Worm (Caenorhabditis elegans): ENCODE results near the gene mel-32.

The mel-32 gene

ce11 chrIII:6415306-6415973 is 27.4 kb downstream of the mel-32 start, which contains the start of gene nas-4 (continued):
- no peak for TF ChIP-seq peb-1 (tag; optimal IDR thresholded peaks at IDR 0.05)
- TF ChIP-seq crh-2 (tag; optimal IDR thresholded peaks at IDR 0.05): peak; percentile 36
- TF ChIP-seq nhr-6 (tag; optimal IDR thresholded peaks at IDR 0.05): peak; percentile 14
- no peak for TF ChIP-seq mbf-1 (tag; optimal IDR thresholded peaks at IDR 0.05)
- no peak for TF ChIP-seq nhr-10 (tag; optimal IDR thresholded peaks at IDR 0.05)
- TF ChIP-seq ZK546.5 (tag; optimal IDR thresholded peaks at IDR 0.05): no peak
- no peak for TF ChIP-seq nhr-129 (tag; optimal IDR thresholded peaks at IDR 0.05)

- TF ChIP-seq unc-62 (GFP tag; optimal IDR thresholded peaks at IDR 0.05) (no peak), lin-11 (tag; optimal IDR thresholded peaks at IDR 0.05) (no peak), ZK546.5 (tag; optimal IDR thresholded peaks at IDR 0.05) (no peak), lin-13 (GFP tag; optimal IDR thresholded peaks at IDR 0.05) (no peak), peb-1 (tag; optimal IDR thresholded peaks at IDR 0.05) (no peak), dmd-4 (tag; optimal IDR thresholded peaks at IDR 0.05) (no peak), crh-2 (tag; optimal IDR thresholded peaks at IDR 0.05) (no peak), zag-1 (tag; optimal IDR thresholded peaks at IDR 0.05) (no peak), skn-1 (tag; optimal IDR thresholded peaks at IDR 0.05) (no peak), elt-3 (tag; optimal IDR thresholded peaks at IDR 0.05) (no peak), sma-9 (GFP tag; optimal IDR thresholded peaks at IDR 0.05) (no peak), sma-9 (tag; optimal IDR thresholded peaks at IDR 0.05) (no peak), ztf-1 (GFP tag; conservative IDR thresholded peaks at IDR 0.05) (no peak)
Measured at ce11 chrIII:6411914-6412313, 30.9 kb downstream of the mel-32 start, which contains the start of gene C05D11.5. C05D11.5 (minus strand) TSS chrIII:6412014.

- no peak for TF ChIP-seq sem-4 (tag; optimal IDR thresholded peaks at IDR 0.05)
- no peak for TF ChIP-seq ceh-16 (tag; optimal IDR thresholded peaks at IDR 0.05)
- TF ChIP-seq mbf-1 (tag; optimal IDR thresholded peaks at IDR 0.05): no peak
- TF ChIP-seq blmp-1 (tag; optimal IDR thresholded peaks at IDR 0.05; ENCODE audit: insufficient read depth): no peak
- TF ChIP-seq lin-13 (GFP tag; optimal IDR thresholded peaks at IDR 0.05): no peak
- TF ChIP-seq sma-9 (GFP tag; optimal IDR thresholded peaks at IDR 0.05): peak; percentile 20
- TF ChIP-seq sma-9 (tag; optimal IDR thresholded peaks at IDR 0.05): no peak
- no peak for TF ChIP-seq ztf-1 (GFP tag; conservative IDR thresholded peaks at IDR 0.05)
- peak; percentile 39 for TF ChIP-seq crh-2 (tag; optimal IDR thresholded peaks at IDR 0.05)
- no peak for TF ChIP-seq lin-11 (tag; optimal IDR thresholded peaks at IDR 0.05)
- TF ChIP-seq fos-1 (tag; optimal IDR thresholded peaks at IDR 0.05): peak; percentile 3
Measured at ce11 chrIII:6411430-6411829, 31.4 kb downstream of the mel-32 start.

- no peak for TF ChIP-seq blmp-1 (tag; optimal IDR thresholded peaks at IDR 0.05; ENCODE audit: insufficient read depth)
- no peak for TF ChIP-seq nhr-11 (tag; optimal IDR thresholded peaks at IDR 0.05)
- no peak for TF ChIP-seq unc-55 (GFP tag; optimal IDR thresholded peaks at IDR 0.05)
- no peak for TF ChIP-seq nhr-21 (tag; optimal IDR thresholded peaks at IDR 0.05)
- TF ChIP-seq sem-4 (tag; optimal IDR thresholded peaks at IDR 0.05): no peak
- TF ChIP-seq sma-3 (GFP tag; optimal IDR thresholded peaks at IDR 0.05): no peak
- no peak for TF ChIP-seq ztf-11 (tag; optimal IDR thresholded peaks at IDR 0.05)
Measured at ce11 chrIII:6406829-6407228, 36.0 kb downstream of the mel-32 start, which contains the start of gene let-756. let-756 (plus strand) TSS chrIII:6407129.

- TF ChIP-seq ceh-16 (tag; optimal IDR thresholded peaks at IDR 0.05) (no peak), F13H6.1 (tag; optimal IDR thresholded peaks at IDR 0.05) (peak; percentile 58), nhr-129 (tag; optimal IDR thresholded peaks at IDR 0.05) (peak; percentile 41), ztf-11 (tag; optimal IDR thresholded peaks at IDR 0.05) (no peak), elt-1 (tag; optimal IDR thresholded peaks at IDR 0.05) (no peak), lsy-2 (tag; optimal IDR thresholded peaks at IDR 0.05) (peak in 1 of 2 experiments; percentile 47), nhr-11 (tag; optimal IDR thresholded peaks at IDR 0.05) (no peak), blmp-1 (tag; optimal IDR thresholded peaks at IDR 0.05; ENCODE audit: insufficient read depth) (no peak), lin-13 (GFP tag; optimal IDR thresholded peaks at IDR 0.05) (peak; percentile 3), dmd-4 (tag; optimal IDR thresholded peaks at IDR 0.05) (no peak), nhr-237 (tag; optimal IDR thresholded peaks at IDR 0.05) (no peak), ztf-1 (GFP tag; conservative IDR thresholded peaks at IDR 0.05) (no peak), mbf-1 (tag; optimal IDR thresholded peaks at IDR 0.05) (no peak), fos-1 (tag; optimal IDR thresholded peaks at IDR 0.05) (no peak), ama-1 (optimal IDR thresholded peaks at IDR 0.05) (no peak), ztf-4 (tag; optimal IDR thresholded peaks at IDR 0.05) (peak; percentile 44), C34F6.9 (tag; optimal IDR thresholded peaks at IDR 0.05) (peak; percentile 10), lin-39 (tag; optimal IDR thresholded peaks at IDR 0.05) (peak; percentile 13), sma-9 (GFP tag; optimal IDR thresholded peaks at IDR 0.05) (peak; percentile 30), sma-9 (tag; optimal IDR thresholded peaks at IDR 0.05) (no peak), zag-1 (tag; optimal IDR thresholded peaks at IDR 0.05) (no peak), ZK546.5 (tag; optimal IDR thresholded peaks at IDR 0.05) (no peak), unc-55 (GFP tag; optimal IDR thresholded peaks at IDR 0.05) (no peak), nhr-12 (tag; optimal IDR thresholded peaks at IDR 0.05) (no peak), mab-5 (tag; optimal IDR thresholded peaks at IDR 0.05) (peak; percentile 37)
Measured at ce11 chrIII:6405121-6405520, 37.7 kb downstream of the mel-32 start.

All from whole organism, L2 larva.